Worm (Caenorhabditis elegans): ENCODE results near the gene nhr-21.

The nhr-21 gene

ce11 chrII:7390335-7390734 is 51.3 kb downstream of the nhr-21 start:
- TF ChIP-seq unc-62 (GFP tag; optimal IDR thresholded peaks at IDR 0.05) (no peak), ama-1 (optimal IDR thresholded peaks at IDR 0.05) (no peak), nhr-76 (tag; optimal IDR thresholded peaks at IDR 0.05) (no peak), eor-1 (tag; optimal IDR thresholded peaks at IDR 0.05) (no peak), nhr-25 (tag; optimal IDR thresholded peaks at IDR 0.05) (peak; percentile 23), lin-39 (tag; optimal IDR thresholded peaks at IDR 0.05) (no peak), tbx-2 (tag; optimal IDR thresholded peaks at IDR 0.05) (no peak), snpc-4 (tag; optimal IDR thresholded peaks at IDR 0.05) (no peak), nhr-23 (tag; optimal IDR thresholded peaks at IDR 0.05) (peak; percentile 15), nhr-43 (tag; optimal IDR thresholded peaks at IDR 0.05; ENCODE audit: poor library complexity, severe bottlenecking) (peak; percentile 30), ztf-11 (tag; optimal IDR thresholded peaks at IDR 0.05) (no peak), jun-1 (tag; optimal IDR thresholded peaks at IDR 0.05) (no peak)

DNA sequence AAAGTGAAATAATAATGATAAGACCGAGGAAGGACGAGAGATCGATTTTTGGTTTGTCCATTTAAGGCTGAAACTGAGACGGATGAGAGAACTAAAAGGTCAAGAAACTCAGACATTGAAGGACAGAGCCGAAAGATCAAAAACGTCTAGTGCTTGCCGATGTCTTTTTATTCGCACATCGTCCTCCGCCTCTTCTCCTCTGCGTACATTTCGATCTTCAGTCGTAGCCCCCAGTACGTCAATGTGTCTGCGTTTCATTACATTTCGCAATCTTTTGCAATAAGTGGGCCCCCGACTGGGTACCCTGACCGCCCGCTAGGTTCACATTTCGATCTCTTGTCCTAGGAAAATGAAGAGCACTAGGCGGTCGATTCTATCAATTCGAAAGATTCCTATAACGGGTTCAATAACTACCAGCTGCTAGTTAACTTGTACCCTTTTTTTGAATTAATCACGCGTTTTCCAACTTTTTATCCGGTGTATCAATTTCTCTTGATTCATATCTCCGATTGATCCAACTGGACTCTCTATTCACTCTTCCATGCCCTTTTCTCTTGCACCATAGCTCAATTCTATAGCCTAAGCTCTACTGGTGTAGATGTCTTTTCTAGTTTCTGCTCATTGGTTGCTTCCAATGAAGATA is 53.1 kb downstream of the nhr-21 start:
- TF ChIP-seq mdl-1 (tag; optimal IDR thresholded peaks at IDR 0.05) = no peak
- peak; percentile 85 for TF ChIP-seq nhr-25 (tag; optimal IDR thresholded peaks at IDR 0.05)
- peak; percentile 68 for TF ChIP-seq elt-2 (tag; optimal IDR thresholded peaks at IDR 0.05)
- no peak for TF ChIP-seq zag-1 (tag; optimal IDR thresholded peaks at IDR 0.05)
- TF ChIP-seq fkh-2 (tag; optimal IDR thresholded peaks at IDR 0.05) = no peak
- TF ChIP-seq aly-2 (tag; optimal IDR thresholded peaks at IDR 0.05) = no peak
- peak; percentile 87 for TF ChIP-seq hmg-11 (tag; optimal IDR thresholded peaks at IDR 0.05)
- no peak for TF ChIP-seq ZK546.5 (tag; optimal IDR thresholded peaks at IDR 0.05)
- TF ChIP-seq lin-15B (tag; optimal IDR thresholded peaks at IDR 0.05) = peak; percentile 43
- TF ChIP-seq daf-12 (tag; optimal IDR thresholded peaks at IDR 0.05) = no peak
- no peak for TF ChIP-seq eor-1 (tag; optimal IDR thresholded peaks at IDR 0.05)
- TF ChIP-seq fos-1 (tag; optimal IDR thresholded peaks at IDR 0.05) = peak; percentile 42
- TF ChIP-seq sea-2 (GFP tag; optimal IDR thresholded peaks at IDR 0.05) = no peak
- TF ChIP-seq egl-5 (tag; optimal IDR thresholded peaks at IDR 0.05) = peak; percentile 56
- TF ChIP-seq fkh-10 (GFP tag; optimal IDR thresholded peaks at IDR 0.05) = no peak
- peak; percentile 49 for TF ChIP-seq pha-4 (tag; optimal IDR thresholded peaks at IDR 0.05)
- peak; percentile 47 for TF ChIP-seq pqm-1 (tag; optimal IDR thresholded peaks at IDR 0.05)
- peak; percentile 49 for TF ChIP-seq ceh-28 (tag; optimal IDR thresholded peaks at IDR 0.05)
- no peak for TF ChIP-seq nhr-67 (tag; optimal IDR thresholded peaks at IDR 0.05)
- no peak for TF ChIP-seq tbx-2 (tag; optimal IDR thresholded peaks at IDR 0.05)
- TF ChIP-seq ztf-11 (tag; optimal IDR thresholded peaks at IDR 0.05) = no peak
- peak; percentile 63 for TF ChIP-seq lin-39 (tag; optimal IDR thresholded peaks at IDR 0.05)
- peak; percentile 8 for TF ChIP-seq snpc-4 (tag; optimal IDR thresholded peaks at IDR 0.05)
- TF ChIP-seq elt-3 (tag; optimal IDR thresholded peaks at IDR 0.05) = peak in 2 of 3 experiments; percentile 45
- TF ChIP-seq nhr-23 (tag; optimal IDR thresholded peaks at IDR 0.05) = peak; percentile 54
- TF ChIP-seq nhr-43 (tag; optimal IDR thresholded peaks at IDR 0.05; ENCODE audit: poor library complexity, severe bottlenecking) = peak; percentile 6
- peak; percentile 48 for TF ChIP-seq R02D3.7 (tag; optimal IDR thresholded peaks at IDR 0.05)
- TF ChIP-seq nfya-1 (tag; optimal IDR thresholded peaks at IDR 0.05; ENCODE audit: insufficient read depth) = peak; percentile 66
- peak; percentile 21 for TF ChIP-seq elt-1 (tag; optimal IDR thresholded peaks at IDR 0.05)
- no peak for TF ChIP-seq ceh-82 (tag; optimal IDR thresholded peaks at IDR 0.05)
- TF ChIP-seq nhr-28 (tag; optimal IDR thresholded peaks at IDR 0.05) = no peak
- no peak for TF ChIP-seq ceh-9 (tag; optimal IDR thresholded peaks at IDR 0.05)
- peak; percentile 65 for TF ChIP-seq jun-1 (tag; optimal IDR thresholded peaks at IDR 0.05)
- peak; percentile 4 for TF ChIP-seq unc-62 (GFP tag; optimal IDR thresholded peaks at IDR 0.05)

DNA sequence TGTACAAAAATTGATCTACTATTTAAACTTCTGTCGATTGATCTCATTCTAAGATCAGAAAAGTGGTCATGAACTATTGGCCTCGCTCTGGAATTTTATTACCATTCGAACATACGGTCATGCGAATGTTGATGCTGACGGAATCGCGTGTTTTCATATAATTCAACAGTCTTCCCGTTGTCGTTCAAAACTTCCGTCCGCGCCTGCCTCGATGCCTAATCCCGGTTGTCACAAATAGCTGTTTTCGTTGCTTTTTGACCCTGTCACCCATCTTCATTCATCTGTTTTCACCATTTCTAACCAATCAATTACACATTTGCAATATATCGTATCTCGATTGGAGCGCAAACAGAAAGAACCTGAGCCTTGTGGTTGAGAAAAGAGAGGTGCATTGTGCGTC is 54.4 kb downstream of the nhr-21 start:
- TF ChIP-seq nhr-11 (tag; optimal IDR thresholded peaks at IDR 0.05) (no peak), ztf-11 (tag; optimal IDR thresholded peaks at IDR 0.05) (no peak), lsy-12 (tag; optimal IDR thresholded peaks at IDR 0.05) (no peak), mml-1 (tag; optimal IDR thresholded peaks at IDR 0.05) (no peak), lin-15B (tag; optimal IDR thresholded peaks at IDR 0.05) (no peak), ama-1 (optimal IDR thresholded peaks at IDR 0.05) (peak; percentile 76), nhr-23 (tag; optimal IDR thresholded peaks at IDR 0.05) (peak; percentile 24), tbx-2 (tag; optimal IDR thresholded peaks at IDR 0.05) (no peak), egl-5 (tag; optimal IDR thresholded peaks at IDR 0.05) (no peak), ZK546.5 (tag; optimal IDR thresholded peaks at IDR 0.05) (no peak), R02D3.7 (tag; optimal IDR thresholded peaks at IDR 0.05) (no peak), nfya-1 (tag; optimal IDR thresholded peaks at IDR 0.05; ENCODE audit: insufficient read depth) (no peak), egl-27 (tag; optimal IDR thresholded peaks at IDR 0.05) (no peak), unc-62 (GFP tag; optimal IDR thresholded peaks at IDR 0.05) (no peak), pha-4 (tag; optimal IDR thresholded peaks at IDR 0.05) (peak; percentile 16), nhr-25 (tag; optimal IDR thresholded peaks at IDR 0.05) (peak; percentile 48)

Data from whole organism, L3 larva.